Worm (Caenorhabditis elegans): Measurements from ENCODE around the gene fig-1.
A peak's percentile ranks its signal among the peaks of the same experiment; 100 is the strongest.

fig-1 gene

ce11 chrV:10955681-10956476 lies 25.1 kb downstream of the fig-1 start, which contains the start of gene F17C11.13:
Gene F17C11.13 (plus strand): TSS chrV:10955923.
- TF ChIP-seq nhr-77 (tag; optimal IDR thresholded peaks at IDR 0.05) (peak; percentile 39), mep-1 (tag; optimal IDR thresholded peaks at IDR 0.05) (peak; percentile 59), ceh-62 (tag; optimal IDR thresholded peaks at IDR 0.05) (no peak), dmd-6 (GFP tag; IDR thresholded peaks at IDR 0.05) (peak; percentile 23; the same call in 1 of the 2 replicates), hlh-11 (tag; optimal IDR thresholded peaks at IDR 0.05) (peak; percentile 8), unc-62 (GFP tag; optimal IDR thresholded peaks at IDR 0.05 in 1 of 2) (peak in 1 of 2 experiments; percentile 97), unc-62 (tag; optimal IDR thresholded peaks at IDR 0.05) (no peak), daf-16 (GFP tag; optimal IDR thresholded peaks at IDR 0.05) (no peak), daf-16 (tag; optimal IDR thresholded peaks at IDR 0.05) (peak; percentile 17), pqm-1 (tag; optimal IDR thresholded peaks at IDR 0.05) (peak; percentile 39), dve-1 (tag; optimal IDR thresholded peaks at IDR 0.05; ENCODE audit: insufficient read depth) (peak; percentile 36), lin-39 (tag; optimal IDR thresholded peaks at IDR 0.05) (no peak), zfp-3 (GFP tag; conservative IDR thresholded peaks at IDR 0.05) (0 out of 2 replicates have a peak, but pooled peaks have one; percentile 19), T26A8.4 (GFP tag; IDR thresholded peaks at IDR 0.05) (no peak), aha-1 (tag) (peak; percentile 98)

- TF ChIP-seq madf-9 (GFP tag; conservative IDR thresholded peaks at IDR 0.05) (no peak), pqm-1 (tag; optimal IDR thresholded peaks at IDR 0.05) (no peak), R02D3.7 (tag; optimal IDR thresholded peaks at IDR 0.05) (no peak), zag-1 (tag; optimal IDR thresholded peaks at IDR 0.05) (no peak), aly-2 (tag; optimal IDR thresholded peaks at IDR 0.05) (no peak), hlh-11 (tag; optimal IDR thresholded peaks at IDR 0.05) (no peak), mes-2 (tag; optimal IDR thresholded peaks at IDR 0.05; ENCODE audit: poor library complexity, severe bottlenecking) (no peak), lim-7 (GFP tag; IDR thresholded peaks at IDR 0.05) (no peak), fos-1 (tag; optimal IDR thresholded peaks at IDR 0.05) (no peak), T26A8.4 (GFP tag; IDR thresholded peaks at IDR 0.05) (no peak), dve-1 (tag; optimal IDR thresholded peaks at IDR 0.05; ENCODE audit: insufficient read depth) (peak; percentile 7), tra-1 (GFP tag; IDR thresholded peaks at IDR 0.05) (no peak), duxl-1 (tag; optimal IDR thresholded peaks at IDR 0.05; ENCODE audit: poor library complexity) (no peak), daf-16 (GFP tag; optimal IDR thresholded peaks at IDR 0.05) (no peak), daf-16 (tag; optimal IDR thresholded peaks at IDR 0.05) (peak; percentile 27), nhr-48 (tag; optimal IDR thresholded peaks at IDR 0.05) (no peak), Y48G9A.11 (GFP tag; IDR thresholded peaks at IDR 0.05) (no peak)
These were observed 26.2 kb downstream of the fig-1 start, which contains the start of gene F17C11.6 for ce11 chrV:10954832-10955231. Gene F17C11.6 (plus strand): TSS chrV:10955121.

DNA sequence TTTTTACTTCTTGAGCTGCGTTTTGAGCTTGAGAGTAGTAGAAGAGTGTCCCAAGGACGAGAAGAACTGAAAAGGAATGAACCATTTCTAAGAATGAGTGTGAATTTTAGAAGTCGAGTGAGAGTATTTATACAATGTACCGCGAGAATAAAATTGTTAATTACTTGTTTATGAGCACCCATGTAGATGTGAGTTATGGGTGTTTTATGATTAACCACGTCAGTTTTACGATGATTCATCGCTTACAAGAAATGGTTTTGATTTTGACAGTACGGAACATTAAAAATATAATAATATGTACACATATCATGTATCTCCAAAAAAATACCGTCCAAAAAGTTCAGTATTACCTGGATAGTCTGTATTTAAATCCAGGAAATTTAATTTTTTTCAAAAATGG lies 26.7 kb downstream of the fig-1 start, which contains the start of gene clec-221:
clec-221 (minus strand) TSS at position 101 of the 400 bp plus-strand sequence.
- TF ChIP-seq unc-130 (GFP tag; optimal IDR thresholded peaks at IDR 0.05): no peak
- no peak for TF ChIP-seq zip-2 (tag; optimal IDR thresholded peaks at IDR 0.05)
- no peak for TF ChIP-seq ceh-32 (tag; optimal IDR thresholded peaks at IDR 0.05; ENCODE audit: poor library complexity)
- no peak for TF ChIP-seq madf-9 (GFP tag; conservative IDR thresholded peaks at IDR 0.05)
- no peak for TF ChIP-seq mes-2 (tag; optimal IDR thresholded peaks at IDR 0.05; ENCODE audit: poor library complexity, severe bottlenecking)
- TF ChIP-seq hlh-30 (tag; optimal IDR thresholded peaks at IDR 0.05; ENCODE audit: insufficient read depth): no peak
- no peak for TF ChIP-seq zip-11 (GFP tag; IDR thresholded peaks at IDR 0.05)
- no peak for TF ChIP-seq nhr-41 (GFP tag; IDR thresholded peaks at IDR 0.05)
- TF ChIP-seq dmd-6 (GFP tag; IDR thresholded peaks at IDR 0.05): no peak
- TF ChIP-seq egl-43 (GFP tag; IDR thresholded peaks at IDR 0.05): no peak
- no peak for TF ChIP-seq daf-16 (GFP tag; optimal IDR thresholded peaks at IDR 0.05)
- TF ChIP-seq daf-16 (tag; optimal IDR thresholded peaks at IDR 0.05): no peak
- TF ChIP-seq nhr-111 (GFP tag; optimal IDR thresholded peaks at IDR 0.05): no peak
- no peak for TF ChIP-seq ceh-82 (tag; optimal IDR thresholded peaks at IDR 0.05)
- no peak for TF ChIP-seq zfp-3 (GFP tag; conservative IDR thresholded peaks at IDR 0.05)
- TF ChIP-seq lin-1 (GFP tag; IDR thresholded peaks at IDR 0.05): no peak

Measured in whole organism, L4 larva.